Worm (Caenorhabditis elegans) whole organism, L3 larva: Measurements from ENCODE around the gene T19D12.6.

Experiments used
- elt-3 ChIP-seq, 3 experiments: fragments of 150-350 bp in 1 of 3; sonication (generic microtip) in 2 of 3; optimal IDR thresholded peaks; 2 replicates in 2 of 3; 4 replicates in 1 of 3; lab custom pipeline; 2014 to 2017; ENCODE audit warnings: missing biosample characterization in 3 of 3, missing genetic modification characterization in 3 of 3
- jun-1 ChIP-seq: fragments of 150-350 bp; optimal IDR thresholded peaks from 2 replicates; lab custom pipeline; 2014; ENCODE audit warnings: missing biosample characterization, missing genetic modification reagents, missing genetic modification characterization

DNA sequence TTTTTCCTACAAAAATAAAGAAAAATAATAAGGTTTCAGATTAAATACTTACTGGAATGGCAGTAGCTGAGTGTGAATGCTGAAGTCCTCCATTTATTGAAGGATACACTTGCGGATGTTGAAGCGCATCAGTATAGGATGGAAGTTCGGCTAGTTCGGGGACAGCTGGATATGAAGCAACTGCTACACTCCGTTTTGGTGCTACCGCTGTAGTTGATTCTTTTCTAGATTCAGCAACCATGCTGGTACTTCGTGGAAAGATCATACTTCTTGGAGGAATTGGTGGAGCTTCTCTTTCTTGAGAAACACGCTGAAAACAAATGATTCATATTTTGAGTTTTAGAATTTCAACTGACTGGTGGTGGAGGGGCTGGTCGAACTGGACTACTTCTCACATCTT lies 34.3 kb downstream of the T19D12.6 start:
- no peak for TF ChIP-seq elt-3 (tag; optimal IDR thresholded peaks at IDR 0.05; lab: Kevin White, UChicago)
- no peak for TF ChIP-seq jun-1 (tag; lab: Kevin White, UChicago)
